Worm (Caenorhabditis elegans) whole organism, mixed stage, embryonic: ENCODE results near the gene spex-3.

Experiments
- M03D4.4 ChIP-seq: sonication (generic microtip); optimal IDR thresholded peaks from 2 replicates; lab custom pipeline; 2017; ENCODE audit warnings: mild to moderate bottlenecking, missing genetic modification characterization, missing compliant biosample characterization
- bed-3 ChIP-seq: fragments of 200-800 bp; sonication (Bioruptor generic); optimal IDR thresholded peaks from 3 replicates; lab custom pipeline; 2018; ENCODE audit warnings: mild to moderate bottlenecking, missing genetic modification characterization, moderate library complexity, missing compliant biosample characterization
- blmp-1 ChIP-seq: fragments of 150-350 bp; optimal IDR thresholded peaks from 2 replicates; lab custom pipeline; 2014; ENCODE audit warnings: missing biosample characterization, missing genetic modification characterization
- ceh-39 ChIP-seq: fragments of 150-350 bp; optimal IDR thresholded peaks from 2 replicates; lab custom pipeline; 2014; ENCODE audit warnings: missing biosample characterization, missing genetic modification characterization
- ceh-83 ChIP-seq: fragments of 200-800 bp; sonication (Bioruptor generic); optimal IDR thresholded peaks from 2 replicates; lab custom pipeline; 2018; ENCODE audit warnings: mild to moderate bottlenecking, missing genetic modification characterization, missing compliant biosample characterization
- ces-1 ChIP-seq: fragments of 150-350 bp; optimal IDR thresholded peaks from 2 replicates; lab custom pipeline; 2014; ENCODE audit warnings: missing biosample characterization, missing genetic modification reagents, missing genetic modification characterization
- drap-1 ChIP-seq: fragments of 200-800 bp; sonication (Bioruptor generic); optimal IDR thresholded peaks from 3 replicates; lab custom pipeline; 2018; ENCODE audit warnings: mild to moderate bottlenecking, missing genetic modification characterization, missing compliant biosample characterization
- elt-3 ChIP-seq: fragments of 150-350 bp; optimal IDR thresholded peaks from 2 replicates; lab custom pipeline; 2014; ENCODE audit warnings: missing biosample characterization, missing genetic modification characterization
- flh-1 ChIP-seq: fragments of 200-800 bp; sonication (Bioruptor generic); optimal IDR thresholded peaks from 2 replicates; lab custom pipeline; 2018; ENCODE audit warnings: mild to moderate bottlenecking, missing genetic modification characterization, moderate library complexity, missing compliant biosample characterization
- hlh-1 ChIP-seq: fragments of 150-350 bp; optimal IDR thresholded peaks from 2 replicates; lab custom pipeline; 2014; ENCODE audit warnings: missing biosample characterization, missing genetic modification reagents, missing genetic modification characterization
- lin-13 ChIP-seq: fragments of 150-350 bp; optimal IDR thresholded peaks from 2 replicates; lab custom pipeline; 2014; ENCODE audit warnings: missing biosample characterization, missing genetic modification characterization
- lsy-2 ChIP-seq: fragments of 150-350 bp; optimal IDR thresholded peaks from 2 replicates; lab custom pipeline; 2014; ENCODE audit warnings: missing biosample characterization, missing genetic modification characterization
- mab-5 ChIP-seq: fragments of 150-350 bp; optimal IDR thresholded peaks from 2 replicates; lab custom pipeline; 2014; ENCODE audit warnings: missing biosample characterization, missing genetic modification characterization
- mep-1 ChIP-seq: fragments of 150-350 bp; optimal IDR thresholded peaks from 2 replicates; lab custom pipeline; 2017; ENCODE audit warnings: missing biosample characterization, missing genetic modification reagents, missing genetic modification characterization, inconsistent platforms
- mls-2 ChIP-seq: sonication (generic microtip); optimal IDR thresholded peaks from 2 replicates; lab custom pipeline; 2016; ENCODE audit warnings: mild to moderate bottlenecking, missing genetic modification characterization, moderate library complexity, missing compliant biosample characterization
- nhr-12 ChIP-seq: fragments of 150-350 bp; optimal IDR thresholded peaks from 2 replicates; lab custom pipeline; 2014; ENCODE audit warnings: missing biosample characterization, missing genetic modification characterization
- nhr-2 ChIP-seq: fragments of 150-350 bp; optimal IDR thresholded peaks from 2 replicates; lab custom pipeline; 2014; ENCODE audit warnings: missing biosample characterization, missing genetic modification characterization
- nhr-28 ChIP-seq: fragments of 150-350 bp; optimal IDR thresholded peaks from 2 replicates; lab custom pipeline; 2014; ENCODE audit warnings: missing biosample characterization, missing genetic modification characterization
- nhr-76 ChIP-seq: sonication (generic microtip); optimal IDR thresholded peaks from 2 replicates; lab custom pipeline; 2017; ENCODE audit warnings: missing biosample characterization, missing genetic modification characterization
- pha-4 ChIP-seq: fragments of 150-350 bp; optimal IDR thresholded peaks from 2 replicates; lab custom pipeline; 2018; ENCODE audit warnings: missing biosample characterization, missing genetic modification reagents, missing genetic modification characterization
- sem-2 ChIP-seq: fragments of 200-800 bp; sonication (Bioruptor generic); optimal IDR thresholded peaks from 2 replicates; lab custom pipeline; 2018; ENCODE audit warnings: mild to moderate bottlenecking, missing genetic modification characterization, missing compliant biosample characterization
- snpc-4 ChIP-seq: fragments of 150-350 bp; optimal IDR thresholded peaks from 2 replicates; lab custom pipeline; 2014; ENCODE audit warnings: missing biosample characterization, missing genetic modification characterization
- sptf-1 ChIP-seq: sonication (generic microtip); optimal IDR thresholded peaks from 2 replicates; lab custom pipeline; 2017; ENCODE audit warnings: mild to moderate bottlenecking, missing genetic modification characterization, moderate library complexity, missing compliant biosample characterization
- unc-120 ChIP-seq: sonication (generic microtip); optimal IDR thresholded peaks from 2 replicates; lab custom pipeline; 2017; ENCODE audit warnings: missing genetic modification characterization, missing compliant biosample characterization; ENCODE audit not compliant: poor library complexity, severe bottlenecking
- unc-39 ChIP-seq: fragments of 150-350 bp; optimal IDR thresholded peaks from 2 replicates; lab custom pipeline; 2014; ENCODE audit warnings: missing biosample characterization, missing genetic modification characterization
- unc-62 ChIP-seq: fragments of 150-350 bp; optimal IDR thresholded peaks from 2 replicates; lab custom pipeline; 2014; ENCODE audit warnings: missing biosample characterization, missing genetic modification reagents, missing genetic modification characterization
- zip-8 ChIP-seq: fragments of 150-350 bp; optimal IDR thresholded peaks from 2 replicates; lab custom pipeline; 2014; ENCODE audit warnings: missing biosample characterization, missing genetic modification characterization
- ztf-11 ChIP-seq: fragments of 150-350 bp; optimal IDR thresholded peaks from 2 replicates; lab custom pipeline; 2014; ENCODE audit warnings: missing biosample characterization, missing genetic modification characterization

The spex-3 gene

ce11 chrIII:1661031-1661430, 41.2 kb downstream of the spex-3 start:
- TF ChIP-seq flh-1 (no peak), drap-1 (GFP tag; lab: Kevin White, UChicago) (no peak), nhr-12 (tag; lab: Kevin White, UChicago) (no peak), mep-1 (tag; lab: Kevin White, UChicago) (no peak), nhr-2 (no peak), unc-120 (tag; lab: Kevin White, UChicago) (no peak), hlh-1 (tag; lab: Kevin White, UChicago) (no peak), nhr-76 (tag; lab: Kevin White, UChicago) (no peak), lin-13 (tag; lab: Kevin White, UChicago) (no peak), blmp-1 (tag; lab: Kevin White, UChicago) (no peak), ceh-39 (tag; lab: Kevin White, UChicago) (no peak), pha-4 (tag; lab: Kevin White, UChicago) (no peak), nhr-28 (no peak)

DNA sequence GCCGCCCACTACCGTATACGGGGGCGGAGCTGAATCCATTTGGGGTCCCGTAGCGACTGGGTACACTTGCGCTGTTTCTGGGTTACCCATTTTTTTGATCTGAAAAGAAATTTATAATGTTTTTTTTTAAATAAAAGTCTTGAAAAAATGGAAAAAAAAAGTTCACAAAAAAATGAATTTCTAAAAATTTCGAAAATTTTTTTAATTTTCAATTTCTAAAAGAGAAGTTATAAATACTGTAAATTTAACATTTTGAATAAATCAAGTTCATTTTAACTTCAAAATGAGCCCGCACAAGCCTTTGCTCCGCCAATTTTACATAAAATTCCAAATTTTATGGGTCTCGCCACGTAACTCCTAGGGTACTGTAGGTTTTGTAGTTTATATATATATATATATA, 42.5 kb downstream of the spex-3 start, which contains the start of gene Y22D7AL.15:
Gene Y22D7AL.15, minus strand, starts transcription at position 101 of the 400 bp plus-strand sequence.
- no peak for TF ChIP-seq sptf-1 (tag; lab: Kevin White, UChicago)
- no peak for TF ChIP-seq mab-5 (tag; lab: Kevin White, UChicago)
- no peak for TF ChIP-seq unc-62 (GFP tag; lab: Kevin White, UChicago)
- TF ChIP-seq pha-4 (tag; lab: Kevin White, UChicago): no peak
- no peak for TF ChIP-seq ces-1 (GFP tag; lab: Kevin White, UChicago)

DNA sequence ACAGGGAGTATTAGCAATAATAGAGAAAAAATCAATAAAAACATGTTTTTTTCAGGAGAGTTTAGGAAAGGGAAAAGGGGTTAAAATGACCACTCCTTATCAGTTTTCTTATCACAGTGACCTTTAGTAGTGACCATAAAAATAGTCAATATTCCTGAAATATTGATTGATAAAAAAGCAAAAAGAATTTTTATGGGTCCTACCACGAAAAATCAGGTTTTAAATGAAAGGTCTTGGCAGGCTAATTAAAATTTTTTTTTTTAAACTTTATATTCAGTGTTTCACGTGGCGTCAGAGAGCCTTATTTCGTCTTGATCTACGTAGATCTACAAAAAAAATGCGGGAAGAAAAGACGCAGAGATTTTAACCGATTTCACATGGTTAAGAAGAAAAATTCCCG, 44.9 kb downstream of the spex-3 start, which contains the start of gene cht-4:
Gene cht-4, minus strand, starts transcription at position 101 of the 400 bp plus-strand sequence.
- TF ChIP-seq lin-13 (tag; lab: Kevin White, UChicago): no peak
- TF ChIP-seq flh-1: no peak
- TF ChIP-seq lsy-2 (tag; lab: Kevin White, UChicago): no peak
- TF ChIP-seq ztf-11 (tag; lab: Kevin White, UChicago): no peak
- TF ChIP-seq unc-120 (tag; lab: Kevin White, UChicago): no peak
- no peak for TF ChIP-seq unc-62 (GFP tag; lab: Kevin White, UChicago)
- TF ChIP-seq nhr-28: no peak
- TF ChIP-seq elt-3 (tag; lab: Kevin White, UChicago): no peak
- TF ChIP-seq ceh-83 (GFP tag; lab: Kevin White, UChicago): no peak
- TF ChIP-seq mls-2 (tag; lab: Kevin White, UChicago): no peak
- no peak for TF ChIP-seq M03D4.4 (tag; lab: Kevin White, UChicago)
- TF ChIP-seq unc-39: no peak
- no peak for TF ChIP-seq nhr-76 (tag; lab: Kevin White, UChicago)
- TF ChIP-seq nhr-2: no peak
- no peak for TF ChIP-seq mab-5 (tag; lab: Kevin White, UChicago)
- no peak for TF ChIP-seq mep-1 (tag; lab: Kevin White, UChicago)
- TF ChIP-seq, all 35 proteins: peak for 0

DNA sequence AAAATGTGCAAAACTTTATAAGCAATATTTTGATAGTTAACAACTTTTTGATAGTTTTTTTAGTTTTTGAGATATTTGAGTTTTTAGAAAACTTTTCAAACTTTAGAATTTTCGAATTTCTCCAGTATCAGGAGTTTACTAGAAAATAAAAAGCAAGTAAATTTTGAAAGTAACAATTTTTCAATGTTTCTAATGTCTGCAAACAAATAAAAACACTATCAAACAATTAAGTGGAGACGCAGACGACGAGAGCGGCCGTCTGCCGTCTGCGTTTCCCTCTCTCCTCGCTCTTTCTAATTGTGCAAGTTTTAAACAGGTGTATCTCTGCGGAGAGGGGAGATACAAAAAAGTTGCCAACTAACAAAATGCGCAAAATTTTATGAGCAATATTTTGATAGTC, 49.3 kb downstream of the spex-3 start:
- TF ChIP-seq hlh-1 (tag; lab: Kevin White, UChicago) (no peak), blmp-1 (tag; lab: Kevin White, UChicago) (no peak), mls-2 (tag; lab: Kevin White, UChicago) (no peak), ces-1 (GFP tag; lab: Kevin White, UChicago) (no peak), nhr-12 (tag; lab: Kevin White, UChicago) (no peak), unc-39 (no peak), sem-2 (no peak), mep-1 (tag; lab: Kevin White, UChicago) (no peak)

DNA sequence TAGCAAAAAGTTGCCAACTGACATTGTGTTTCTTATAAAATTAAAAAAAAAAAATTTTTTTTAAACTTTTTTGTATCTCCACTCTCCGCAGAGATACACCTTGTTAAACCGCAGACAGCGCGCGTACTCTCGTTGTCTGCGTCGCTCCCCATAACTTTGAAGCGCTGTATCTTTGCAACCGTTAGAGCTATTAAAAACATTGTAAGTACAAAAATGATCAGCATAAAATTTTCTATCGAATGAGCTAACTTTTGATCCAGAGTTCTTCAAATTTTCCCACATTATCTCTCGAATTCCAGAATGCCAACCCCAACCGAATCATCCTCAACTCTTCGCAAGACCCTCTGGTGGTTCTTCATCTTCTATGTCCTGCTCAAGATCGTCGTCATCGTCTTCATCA, 50.1 kb downstream of the spex-3 start, which contains the start of gene Y22D7AL.1:
Gene Y22D7AL.1, plus strand, starts transcription at position 301 of the 400 bp plus-strand sequence.
- TF ChIP-seq snpc-4 (no peak), sptf-1 (tag; lab: Kevin White, UChicago) (no peak), nhr-2 (no peak), unc-62 (GFP tag; lab: Kevin White, UChicago) (no peak), lsy-2 (tag; lab: Kevin White, UChicago) (no peak), drap-1 (GFP tag; lab: Kevin White, UChicago) (no peak), zip-8 (tag; lab: Kevin White, UChicago) (no peak), hlh-1 (tag; lab: Kevin White, UChicago) (no peak), nhr-76 (tag; lab: Kevin White, UChicago) (no peak), unc-120 (tag; lab: Kevin White, UChicago) (no peak), bed-3 (GFP tag; lab: Kevin White, UChicago) (no peak)
